Worm (Caenorhabditis elegans): ENCODE data around the gene lips-3.

DNA sequence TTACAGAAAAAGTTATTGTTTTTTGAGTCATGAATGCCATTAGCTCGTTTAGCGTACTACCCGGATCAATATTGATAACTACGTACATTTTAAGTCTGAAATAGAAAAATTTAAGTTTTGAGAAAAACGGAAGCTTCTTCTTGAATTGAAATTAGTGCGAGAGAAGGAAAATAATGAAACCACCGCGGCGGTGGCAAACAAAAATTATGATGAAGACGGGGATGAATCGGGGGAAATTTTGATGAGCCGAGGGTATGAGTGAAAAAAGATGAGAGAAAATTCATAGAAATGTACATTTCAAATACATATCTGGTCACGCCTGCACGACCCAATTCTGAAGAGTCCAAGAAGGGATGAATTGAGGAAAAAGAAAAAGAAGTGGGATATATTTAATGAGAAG, 48.9 kb downstream of the lips-3 start, which contains the start of gene T23F11.4:
- TF ChIP-seq snpc-4 (GFP tag; optimal IDR thresholded peaks at IDR 0.05) = no peak
- TF ChIP-seq snpc-4 (tag; optimal IDR thresholded peaks at IDR 0.05) = no peak
- TF ChIP-seq ama-1 (optimal IDR thresholded peaks at IDR 0.05) = no peak
- no peak for TF ChIP-seq ama-1 (GFP tag; optimal IDR thresholded peaks at IDR 0.05)
- TF ChIP-seq ceh-91 (GFP tag; IDR thresholded peaks at IDR 0.05) = no peak
- no peak for TF ChIP-seq F57A8.1 (GFP tag; optimal IDR thresholded peaks at IDR 0.05)
- TF ChIP-seq nfya-1 (tag; optimal IDR thresholded peaks at IDR 0.05; ENCODE audit: borderline replicate concordance, insufficient read depth) = no peak
- no peak for TF ChIP-seq sea-2 (GFP tag; IDR thresholded peaks at IDR 0.05)
- no peak for TF ChIP-seq mes-4 (tag; optimal IDR thresholded peaks at IDR 0.05)
- TF ChIP-seq mel-28 (tag; optimal IDR thresholded peaks at IDR 0.05; ENCODE audit: borderline replicate concordance) = no peak
- TF ChIP-seq efl-1 (GFP tag; optimal IDR thresholded peaks at IDR 0.05) = no peak
